Worm (Caenorhabditis elegans) whole organism, young adult: ENCODE data around the gene fbxb-71.

Source experiments
- B0019.2 ChIP-seq: fragments of 200-800 bp; sonication (Bioruptor generic); conservative IDR thresholded peaks from 2 replicates; pipeline ENCODE4 v1.3.6; 2022; ENCODE audit warnings: missing genetic modification reagents, missing genetic modification characterization, missing compliant biosample characterization
- B0261.1 ChIP-seq: sonication (generic microtip); optimal IDR thresholded peaks from 2 replicates; lab custom pipeline; 2016; ENCODE audit warnings: mild to moderate bottlenecking, missing genetic modification characterization, moderate library complexity, missing compliant biosample characterization
- C17E4.6 ChIP-seq: fragments of 200-800 bp; sonication (Bioruptor generic); IDR thresholded peaks from 2 replicates; pipeline ENCODE4 v1.3.6; 2022; ENCODE audit warnings: missing genetic modification reagents, missing genetic modification characterization, missing compliant biosample characterization
- D2030.7 ChIP-seq: fragments of 200-800 bp; sonication (Bioruptor generic); IDR thresholded peaks from 2 replicates; pipeline ENCODE4 v1.3.6; 2022; ENCODE audit warnings: missing genetic modification reagents, missing genetic modification characterization, missing compliant biosample characterization
- F23B12.7 ChIP-seq: sonication (generic microtip); optimal IDR thresholded peaks from 2 replicates; lab custom pipeline; 2017; ENCODE audit warnings: missing genetic modification characterization, mild to moderate bottlenecking, missing compliant biosample characterization, antibody characterized with exemption, moderate library complexity; ENCODE audit not compliant: insufficient read depth
- F37B4.10 ChIP-seq: fragments of 200-800 bp; sonication (Bioruptor generic); IDR thresholded peaks from 2 replicates; pipeline ENCODE4 v1.3.6; 2022; ENCODE audit warnings: missing genetic modification characterization, missing compliant biosample characterization
- F39B2.1 ChIP-seq: fragments of 200-800 bp; sonication (Bioruptor generic); IDR thresholded peaks from 2 replicates; pipeline ENCODE4 v1.3.6; 2022; ENCODE audit warnings: missing genetic modification reagents, missing genetic modification characterization, missing compliant biosample characterization
- F49E8.2 ChIP-seq: sonication (generic microtip); optimal IDR thresholded peaks from 3 replicates; lab custom pipeline; 2017; ENCODE audit warnings: missing genetic modification characterization, mild to moderate bottlenecking, missing compliant biosample characterization, antibody characterized with exemption, moderate library complexity; ENCODE audit not compliant: insufficient read depth
- F57A8.1 ChIP-seq: fragments of 200-800 bp; sonication (Bioruptor generic); optimal IDR thresholded peaks from 2 replicates; lab custom pipeline; 2018; ENCODE audit warnings: mild to moderate bottlenecking, missing genetic modification characterization, moderate library complexity, missing compliant biosample characterization
- F57C9.4 ChIP-seq: sonication (generic microtip); optimal IDR thresholded peaks from 2 replicates; lab custom pipeline; 2017; ENCODE audit warnings: mild to moderate bottlenecking, missing genetic modification characterization, missing compliant biosample characterization
- T26A5.8 ChIP-seq: sonication (generic microtip); optimal IDR thresholded peaks from 2 replicates; lab custom pipeline; 2016; ENCODE audit warnings: missing genetic modification characterization, missing compliant biosample characterization
- Y79H2A.3 ChIP-seq: fragments of 200-800 bp; sonication (Bioruptor generic); conservative IDR thresholded peaks from 2 replicates; pipeline ENCODE4 v1.3.6; 2022; ENCODE audit warnings: missing genetic modification reagents, missing genetic modification characterization, missing compliant biosample characterization
- ZK185.1 ChIP-seq: sonication (generic microtip); optimal IDR thresholded peaks from 2 replicates; lab custom pipeline; 2016; ENCODE audit warnings: mild to moderate bottlenecking, missing genetic modification characterization, missing compliant biosample characterization; ENCODE audit not compliant: poor library complexity, severe bottlenecking
- attf-3 ChIP-seq: fragments of 200-800 bp; sonication (Bioruptor generic); conservative IDR thresholded peaks from 2 replicates; pipeline ENCODE4 v1.3.6; 2022; ENCODE audit warnings: missing genetic modification reagents, missing genetic modification characterization, missing compliant biosample characterization
- bed-1 ChIP-seq: fragments of 200-800 bp; sonication (Bioruptor generic); IDR thresholded peaks from 2 replicates; pipeline ENCODE4 v1.3.6; 2022; ENCODE audit warnings: missing genetic modification reagents, missing genetic modification characterization, missing compliant biosample characterization
- ccch-3 ChIP-seq: fragments of 200-800 bp; sonication (Bioruptor generic); optimal IDR thresholded peaks from 2 replicates; lab custom pipeline; 2018; ENCODE audit warnings: mild to moderate bottlenecking, missing genetic modification characterization, missing compliant biosample characterization
- cebp-2 ChIP-seq: fragments of 200-800 bp; sonication (Bioruptor generic); IDR thresholded peaks from 2 replicates; pipeline ENCODE4 v1.3.6; 2022; ENCODE audit warnings: missing genetic modification characterization, missing compliant biosample characterization
- ceh-100 ChIP-seq: fragments of 200-800 bp; sonication (Bioruptor generic); IDR thresholded peaks from 2 replicates; pipeline ENCODE4 v1.3.6; 2022; ENCODE audit warnings: missing genetic modification reagents, missing genetic modification characterization, missing compliant biosample characterization
- chd-7 ChIP-seq: sonication (generic microtip); optimal IDR thresholded peaks from 2 replicates; lab custom pipeline; 2016; ENCODE audit warnings: mild to moderate bottlenecking, missing genetic modification characterization, moderate library complexity, missing compliant biosample characterization
- die-1 ChIP-seq: sonication (generic microtip); optimal IDR thresholded peaks from 2 replicates; lab custom pipeline; 2016; ENCODE audit warnings: missing genotype, mild to moderate bottlenecking, missing genetic modification characterization, missing compliant biosample characterization
- dpff-1 ChIP-seq: sonication (generic microtip); optimal IDR thresholded peaks from 2 replicates; lab custom pipeline; 2017; ENCODE audit warnings: mild to moderate bottlenecking, missing genetic modification characterization, missing compliant biosample characterization
- efl-1 ChIP-seq: fragments of 150-350 bp; optimal IDR thresholded peaks from 2 replicates; lab custom pipeline; 2014; ENCODE audit warnings: missing biosample characterization, missing genetic modification reagents, missing genetic modification characterization
- egl-18 ChIP-seq: fragments of 200-800 bp; sonication (Bioruptor generic); IDR thresholded peaks from 2 replicates; pipeline ENCODE4 v1.3.6; 2022; ENCODE audit warnings: missing genetic modification reagents, missing genetic modification characterization, missing compliant biosample characterization
- ekl-4 ChIP-seq: fragments of 200-800 bp; sonication (Bioruptor generic); IDR thresholded peaks from 2 replicates; pipeline ENCODE4 v1.3.6; 2022; ENCODE audit warnings: missing genetic modification reagents, missing genetic modification characterization, missing compliant biosample characterization
- gei-17 ChIP-seq: fragments of 200-800 bp; sonication (Bioruptor generic); optimal IDR thresholded peaks from 2 replicates; lab custom pipeline; 2018; ENCODE audit warnings: mild to moderate bottlenecking, missing genetic modification characterization, missing compliant biosample characterization
- him-1 ChIP-seq: sonication (generic microtip); optimal IDR thresholded peaks from 2 replicates; lab custom pipeline; 2016; ENCODE audit warnings: missing genotype, missing genetic modification reagents, missing genetic modification characterization, missing compliant biosample characterization
- hlh-12 ChIP-seq: sonication (generic microtip); optimal IDR thresholded peaks from 2 replicates; lab custom pipeline; 2016; ENCODE audit warnings: missing genetic modification characterization, missing compliant biosample characterization
- hmg-20 ChIP-seq: fragments of 200-800 bp; sonication (Bioruptor generic); IDR thresholded peaks from 2 replicates; pipeline ENCODE4 v1.3.6; 2022; ENCODE audit warnings: missing genetic modification reagents, missing genetic modification characterization, missing compliant biosample characterization
- let-607 ChIP-seq, 2 experiments: fragments of 200-800 bp in 1 of 2; sonication (Bioruptor generic) in 1 of 2; sonication (generic microtip) in 1 of 2; optimal IDR thresholded peaks; 2 replicates each; lab custom pipeline; 2016 to 2018; ENCODE audit warnings: mild to moderate bottlenecking in 2 of 2, missing compliant biosample characterization in 2 of 2, missing genetic modification characterization in 2 of 2, moderate library complexity in 2 of 2, missing genotype in 1 of 2
- lin-26 ChIP-seq: fragments of 200-800 bp; sonication (Bioruptor generic); IDR thresholded peaks from 2 replicates; pipeline ENCODE4 v1.3.6; 2022; ENCODE audit warnings: missing genetic modification reagents, missing genetic modification characterization, missing compliant biosample characterization
- madf-6 ChIP-seq: fragments of 200-800 bp; sonication (Bioruptor generic); IDR thresholded peaks from 2 replicates; pipeline ENCODE4 v1.3.6; 2022; ENCODE audit warnings: missing genetic modification reagents, missing genetic modification characterization, missing compliant biosample characterization
- nfyb-1 ChIP-seq: fragments of 200-800 bp; sonication (Bioruptor generic); IDR thresholded peaks from 2 replicates; pipeline ENCODE4 v1.3.6; 2022; ENCODE audit warnings: missing genetic modification reagents, missing genetic modification characterization, missing compliant biosample characterization
- nhr-27 ChIP-seq: fragments of 200-800 bp; sonication (Bioruptor generic); optimal IDR thresholded peaks from 2 replicates; lab custom pipeline; 2018; ENCODE audit warnings: mild to moderate bottlenecking, missing genetic modification characterization, moderate library complexity, missing compliant biosample characterization
- nhr-80 ChIP-seq: sonication (generic microtip); optimal IDR thresholded peaks from 2 replicates; lab custom pipeline; 2016; ENCODE audit warnings: missing genetic modification characterization, missing compliant biosample characterization
- pbrm-1 ChIP-seq: fragments of 200-800 bp; sonication (Bioruptor generic); IDR thresholded peaks from 2 replicates; pipeline ENCODE4 v1.3.6; 2022; ENCODE audit warnings: missing genetic modification reagents, missing genetic modification characterization, missing compliant biosample characterization
- rcor-1 ChIP-seq: fragments of 200-800 bp; sonication (Bioruptor generic); IDR thresholded peaks from 2 replicates; pipeline ENCODE4 v1.3.6; 2022; ENCODE audit warnings: missing genetic modification reagents, missing genetic modification characterization, missing compliant biosample characterization
- repo-1 ChIP-seq: sonication (generic microtip); optimal IDR thresholded peaks from 2 replicates; lab custom pipeline; 2017; ENCODE audit warnings: mild to moderate bottlenecking, missing genetic modification characterization, missing compliant biosample characterization
- sdz-38 ChIP-seq: sonication (generic microtip); optimal IDR thresholded peaks from 2 replicates; lab custom pipeline; 2016; ENCODE audit warnings: missing genotype, missing genetic modification characterization, missing compliant biosample characterization
- somi-1 ChIP-seq: fragments of 200-800 bp; sonication (Bioruptor generic); optimal IDR thresholded peaks from 2 replicates; lab custom pipeline; 2018; ENCODE audit warnings: mild to moderate bottlenecking, missing genetic modification characterization, missing compliant biosample characterization
- tbp1 ChIP-seq: fragments of 200-800 bp; sonication (Bioruptor generic); optimal IDR thresholded peaks from 2 replicates; lab custom pipeline; 2018; ENCODE audit warnings: mild to moderate bottlenecking, missing genetic modification characterization, missing compliant biosample characterization
- tbx-9 ChIP-seq: sonication (generic microtip); optimal IDR thresholded peaks from 2 replicates; lab custom pipeline; 2016; ENCODE audit warnings: borderline replicate concordance, missing genetic modification characterization, inconsistent platforms, missing compliant biosample characterization
- tlf-1 ChIP-seq: fragments of 200-800 bp; sonication (Bioruptor generic); optimal IDR thresholded peaks from 2 replicates; lab custom pipeline; 2018; ENCODE audit warnings: mild to moderate bottlenecking, missing genetic modification characterization, missing compliant biosample characterization
- unc-130 ChIP-seq: sonication (generic microtip); optimal IDR thresholded peaks from 2 replicates; lab custom pipeline; 2016; ENCODE audit warnings: missing genetic modification reagents, missing genetic modification characterization, missing compliant biosample characterization
- xnd-1 ChIP-seq: sonication (generic microtip); optimal IDR thresholded peaks from 2 replicates; lab custom pipeline; 2016; ENCODE audit warnings: missing genotype, missing genetic modification reagents, missing genetic modification characterization, missing compliant biosample characterization
- ztf-18 ChIP-seq: sonication (generic microtip); optimal IDR thresholded peaks from 2 replicates; lab custom pipeline; 2016; ENCODE audit warnings: missing genotype, mild to moderate bottlenecking, missing genetic modification characterization, missing compliant biosample characterization

The fbxb-71 gene

DNA sequence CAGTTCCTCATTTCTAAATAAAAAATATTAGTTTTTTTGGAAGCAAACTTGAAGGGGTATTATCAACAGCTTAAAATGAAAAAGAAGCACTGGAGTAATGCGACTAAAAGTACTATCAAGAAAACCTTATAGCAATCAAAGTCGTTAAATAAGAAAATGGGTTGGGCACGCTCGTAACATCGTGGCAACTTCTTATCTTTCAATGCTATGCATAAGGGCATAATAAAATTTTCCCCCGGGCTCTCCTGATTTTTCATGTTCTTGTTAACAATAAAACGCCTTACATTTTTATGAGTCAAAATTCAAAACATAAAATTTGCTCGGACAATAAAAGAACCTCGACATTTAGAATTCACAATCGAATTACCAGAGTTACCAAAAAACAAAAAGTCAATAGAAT lies 19.1 kb upstream of the fbxb-71 start, which contains the start of gene irg-7:
Gene irg-7, minus strand, starts transcription at position 23 of the 400 bp plus-strand sequence.
- TF ChIP-seq Y79H2A.3 (GFP tag; lab: Robert Waterston, UW) (no peak), hlh-12 (tag; lab: Kevin White, UChicago) (no peak), nhr-80 (tag; lab: Kevin White, UChicago) (peak; percentile 21)

DNA sequence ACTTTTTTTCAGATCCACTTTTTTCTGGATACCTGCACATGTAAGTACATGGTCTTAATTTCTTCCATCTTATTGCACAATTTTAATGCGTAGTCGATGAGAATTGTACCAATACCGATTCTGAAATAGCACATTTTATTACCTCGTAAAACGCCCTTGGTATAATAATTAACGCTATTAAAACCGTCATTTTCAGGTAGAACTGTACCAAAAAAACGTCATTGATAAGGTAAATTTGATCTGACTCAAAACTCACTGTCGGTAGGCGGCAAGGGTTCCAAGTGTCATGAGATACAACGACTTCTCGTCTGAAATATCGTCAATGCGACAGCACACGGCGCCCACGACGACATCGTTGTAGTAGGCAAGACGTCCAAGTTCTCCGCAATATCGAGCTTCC lies 18.3 kb upstream of the fbxb-71 start:
- TF ChIP-seq ekl-4 (GFP tag; lab: Robert Waterston, UW) (no peak), ZK185.1 (tag; lab: Kevin White, UChicago) (no peak), B0261.1 (no peak), hlh-12 (tag; lab: Kevin White, UChicago) (no peak), madf-6 (GFP tag; lab: Robert Waterston, UW) (no peak), nhr-80 (tag; lab: Kevin White, UChicago) (peak; percentile 18)
- TF ChIP-seq, all 124 proteins: peak for 1

DNA sequence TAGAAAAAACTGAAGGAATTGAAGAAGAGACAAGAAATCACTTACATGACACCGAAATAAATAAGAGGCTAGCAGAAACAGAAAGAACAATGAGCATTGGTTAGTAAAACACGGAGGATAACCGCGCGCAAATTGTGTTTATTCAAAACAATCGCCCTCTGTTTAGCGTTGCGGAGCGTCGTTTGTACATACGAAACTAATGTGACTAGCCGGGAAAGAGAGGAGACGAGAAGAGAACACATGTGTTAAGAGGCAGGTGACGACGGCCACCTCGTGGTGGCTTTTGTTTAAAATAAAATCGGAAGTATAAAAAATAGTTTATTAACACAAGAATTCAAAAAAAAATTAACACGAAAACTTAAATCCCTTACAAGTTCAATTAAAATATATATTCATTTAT lies 16.9 kb upstream of the fbxb-71 start, which contains the start of gene F40F4.7:
Gene F40F4.7, minus strand, starts transcription at position 122 of the 400 bp plus-strand sequence.
- TF ChIP-seq cebp-2 (GFP tag; lab: Robert Waterston, UW) (no peak), pbrm-1 (GFP tag; lab: Robert Waterston, UW) (no peak), F39B2.1 (no peak), rcor-1 (GFP tag; lab: Robert Waterston, UW) (no peak), attf-3 (peak; percentile 91), D2030.7 (no peak), hmg-20 (GFP tag; lab: Robert Waterston, UW) (no peak), F23B12.7 (tag; lab: Kevin White, UChicago) (peak; percentile 45), nfyb-1 (peak; percentile 60; the same call in 1 of the 2 replicates), nhr-27 (tag; lab: Kevin White, UChicago) (no peak), lin-26 (GFP tag; lab: Robert Waterston, UW) (no peak), bed-1 (GFP tag; lab: Robert Waterston, UW) (no peak), ekl-4 (GFP tag; lab: Robert Waterston, UW) (no peak), let-607 (tag; optimal IDR thresholded peaks at IDR 0.05; lab: Kevin White, UChicago) (no peak), efl-1 (GFP tag; lab: Kevin White, UChicago) (no peak), dpff-1 (no peak), F57A8.1 (GFP tag; lab: Kevin White, UChicago) (no peak), F49E8.2 (tag; lab: Kevin White, UChicago) (no peak), F37B4.10 (GFP tag; lab: Robert Waterston, UW) (no peak), chd-7 (no peak), T26A5.8 (no peak), ztf-18 (tag; lab: Kevin White, UChicago) (no peak), F57C9.4 (tag; lab: Kevin White, UChicago) (no peak), C17E4.6 (GFP tag; lab: Robert Waterston, UW) (no peak), unc-130 (GFP tag; lab: Kevin White, UChicago) (no peak), xnd-1 (tag; lab: Kevin White, UChicago) (no peak), B0019.2 (GFP tag; lab: Robert Waterston, UW) (no peak), tlf-1 (GFP tag; lab: Kevin White, UChicago) (no peak), ccch-3 (GFP tag; lab: Kevin White, UChicago) (no peak), egl-18 (GFP tag; lab: Robert Waterston, UW) (no peak), sdz-38 (tag; lab: Kevin White, UChicago) (no peak), gei-17 (no peak), tbx-9 (no peak), him-1 (tag; lab: Kevin White, UChicago) (no peak), ceh-100 (GFP tag; lab: Robert Waterston, UW) (no peak), somi-1 (GFP tag; lab: Kevin White, UChicago) (peak; percentile 27), die-1 (tag; lab: Kevin White, UChicago) (no peak), repo-1 (no peak), tbp1 (GFP tag; lab: Kevin White, UChicago) (peak; percentile 3)
